Fruit fly (Drosophila melanogaster) whole organism, wandering third instar larva: Measurements from ENCODE around the gene CG33795.

Experiments
- Abd-B ChIP-seq: fragments of >200 bp; optimal IDR thresholded peaks from 2 replicates; lab custom pipeline; 2017; ENCODE audit warnings: missing biosample characterization, missing genetic modification characterization
- CG32264 ChIP-seq: fragments of 200-800 bp; sonication (Bioruptor generic); optimal IDR thresholded peaks from 2 replicates; lab custom pipeline; 2016; ENCODE audit warnings: missing biosample characterization, missing genetic modification characterization
- CG9705 ChIP-seq: fragments of 200-800 bp; sonication (Bioruptor generic); optimal IDR thresholded peaks from 2 replicates; lab custom pipeline; 2018; ENCODE audit warnings: missing biosample characterization, mild to moderate bottlenecking, missing genetic modification characterization
- Dfd ChIP-seq: fragments of >200 bp; optimal IDR thresholded peaks from 2 replicates; lab custom pipeline; 2017; ENCODE audit warnings: missing biosample characterization, missing genetic modification characterization
- Dif ChIP-seq: fragments of 200-275, 200-300 bp; sonication (Bioruptor generic); optimal IDR thresholded peaks from 2 replicates; lab custom pipeline; 2018; ENCODE audit warnings: missing biosample characterization, missing genetic modification characterization; ENCODE audit not compliant: partially characterized antibody
- GATAd ChIP-seq: sonication (Bioruptor generic); optimal IDR thresholded peaks from 2 replicates; lab custom pipeline; 2016; ENCODE audit warnings: missing biosample characterization, missing genetic modification characterization
- HLH106 ChIP-seq: fragments of 200-800 bp; optimal IDR thresholded peaks from 3 replicates; lab custom pipeline; 2019; ENCODE audit warnings: missing biosample characterization, mild to moderate bottlenecking, missing genetic modification characterization, moderate library complexity
- Hnf4 ChIP-seq: fragments of 200-800 bp; sonication (Bioruptor generic); optimal IDR thresholded peaks from 2 replicates; lab custom pipeline; 2016; ENCODE audit warnings: missing biosample characterization, mild to moderate bottlenecking, missing genetic modification characterization
- Hr78 ChIP-seq: fragments of >200 bp; optimal IDR thresholded peaks from 2 replicates; lab custom pipeline; 2017; ENCODE audit warnings: missing biosample characterization, missing genetic modification characterization
- Hr83 ChIP-seq: fragments of 200-300 bp; sonication (Bioruptor generic); optimal IDR thresholded peaks from 2 replicates; lab custom pipeline; 2016; ENCODE audit warnings: missing biosample characterization, mild to moderate bottlenecking, missing genetic modification characterization, moderate library complexity; ENCODE audit not compliant: poor library complexity, severe bottlenecking
- Jra ChIP-seq: sonication (Bioruptor generic); optimal IDR thresholded peaks from 2 replicates; lab custom pipeline; 2016; ENCODE audit warnings: missing biosample characterization, missing genetic modification characterization
- Mio ChIP-seq: sonication (Bioruptor generic); optimal IDR thresholded peaks from 2 replicates; lab custom pipeline; 2016; ENCODE audit warnings: missing biosample characterization, missing genetic modification characterization
- Myc ChIP-seq: fragments of >200 bp; optimal IDR thresholded peaks from 2 replicates; lab custom pipeline; 2017
- N ChIP-seq: fragments of >200 bp; optimal IDR thresholded peaks from 2 replicates; lab custom pipeline; 2018; ENCODE audit warnings: missing biosample characterization, missing external identifiers, missing genetic modification characterization
- OdsH ChIP-seq: fragments of 200-800 bp; sonication (Bioruptor generic); optimal IDR thresholded peaks from 2 replicates; lab custom pipeline; 2016; ENCODE audit warnings: missing biosample characterization, mild to moderate bottlenecking, missing genetic modification characterization
- Rel ChIP-seq, 2 experiments: fragments of 200-800 bp; sonication (Bioruptor generic) in 1 of 2; optimal IDR thresholded peaks; 2 replicates in 1 of 2; 3 replicates in 1 of 2; lab custom pipeline; 2016 to 2019; ENCODE audit warnings: mild to moderate bottlenecking in 2 of 2, missing biosample characterization in 2 of 2, missing genetic modification characterization in 2 of 2, moderate library complexity in 1 of 2
- Sp1 ChIP-seq: fragments of 200-800 bp; sonication (Bioruptor generic); optimal IDR thresholded peaks from 3 replicates; lab custom pipeline; 2019; ENCODE audit warnings: missing biosample characterization, mild to moderate bottlenecking, missing genetic modification characterization, moderate library complexity
- br ChIP-seq: fragments of 200-800 bp; sonication (Bioruptor generic); optimal IDR thresholded peaks from 2 replicates; lab custom pipeline; 2016; ENCODE audit warnings: missing biosample characterization, missing genetic modification characterization
- brk ChIP-seq: fragments of 200-800 bp; sonication (Bioruptor generic); optimal IDR thresholded peaks from 2 replicates; lab custom pipeline; 2016; ENCODE audit warnings: missing biosample characterization, mild to moderate bottlenecking, missing genetic modification characterization
- dmrt93B ChIP-seq: fragments of 200-800 bp; sonication (Bioruptor generic); optimal IDR thresholded peaks from 2 replicates; lab custom pipeline; 2018; ENCODE audit warnings: missing biosample characterization, mild to moderate bottlenecking, missing genetic modification characterization
- dsf ChIP-seq: sonication (Bioruptor generic); optimal IDR thresholded peaks from 2 replicates; lab custom pipeline; 2016; ENCODE audit warnings: missing biosample characterization, missing genetic modification characterization, borderline replicate concordance
- fru ChIP-seq: fragments of 200-800 bp; sonication (Bioruptor generic); optimal IDR thresholded peaks from 3 replicates; lab custom pipeline; 2016; ENCODE audit warnings: missing biosample characterization, mild to moderate bottlenecking, missing genetic modification characterization
- h ChIP-seq: fragments of 200-800 bp; sonication (Bioruptor generic); optimal IDR thresholded peaks from 3 replicates; lab custom pipeline; 2016; ENCODE audit warnings: missing biosample characterization, mild to moderate bottlenecking, missing genetic modification characterization
- lola ChIP-seq: fragments of >200 bp; optimal IDR thresholded peaks from 2 replicates; lab custom pipeline; 2017; ENCODE audit warnings: missing biosample characterization, missing genetic modification characterization
- pan ChIP-seq: fragments of >200 bp; optimal IDR thresholded peaks from 2 replicates; lab custom pipeline; 2017
- sage ChIP-seq: fragments of 200-800 bp; sonication (Bioruptor generic); optimal IDR thresholded peaks from 2 replicates; lab custom pipeline; 2016; ENCODE audit warnings: missing biosample characterization, mild to moderate bottlenecking, missing genetic modification characterization
- sv ChIP-seq: fragments of 200-800 bp; sonication (Bioruptor generic); optimal IDR thresholded peaks from 3 replicates; lab custom pipeline; 2016; ENCODE audit warnings: missing biosample characterization, missing genetic modification characterization
- usp ChIP-seq: fragments of >200 bp; optimal IDR thresholded peaks from 2 replicates; lab custom pipeline; 2017; ENCODE audit warnings: missing biosample characterization, missing genetic modification characterization
- woc ChIP-seq: sonication (Bioruptor generic); optimal IDR thresholded peaks from 2 replicates; lab custom pipeline; 2016; ENCODE audit warnings: missing biosample characterization, mild to moderate bottlenecking, missing genetic modification characterization

The CG33795 gene

dm6 chr3L:16145931-16146538, 25.1 kb downstream of the CG33795 start:
- TF ChIP-seq Hnf4: no peak
- TF ChIP-seq sage (GFP tag; lab: Kevin White, UChicago): no peak
- no peak for TF ChIP-seq dsf
- no peak for TF ChIP-seq GATAd (GFP tag; lab: Kevin White, UChicago)
- no peak for TF ChIP-seq CG9705 (GFP tag; lab: Kevin White, UChicago)
- no peak for TF ChIP-seq fru (GFP tag; lab: Kevin White, UChicago)
- TF ChIP-seq HLH106 (tag; lab: Kevin White, UChicago): no peak
- no peak for TF ChIP-seq Abd-B (GFP tag; lab: Kevin White, UChicago)
- TF ChIP-seq Myc (lab: Kevin White, UChicago): no peak

DNA sequence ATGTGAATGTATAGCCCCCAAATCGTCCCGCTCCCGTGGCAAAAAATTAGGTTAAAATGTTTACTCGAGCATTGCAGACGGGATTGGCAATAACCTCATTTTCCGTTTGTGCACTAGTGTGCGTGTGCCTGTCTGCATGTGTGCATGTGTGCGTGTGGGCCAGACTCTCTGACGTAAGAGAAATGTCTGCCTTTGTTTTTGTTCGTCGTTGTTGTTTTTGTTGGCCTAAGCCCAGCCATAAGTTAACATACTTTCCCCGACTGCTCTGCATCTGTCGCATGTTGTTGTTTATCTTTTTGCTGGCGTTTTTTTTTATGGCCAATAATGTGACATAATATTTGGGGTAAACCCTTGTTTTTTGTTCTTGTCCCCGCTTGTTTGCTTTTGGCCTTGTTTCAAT, 25.9 kb downstream of the CG33795 start:
- no peak for TF ChIP-seq Myc (lab: Kevin White, UChicago)
- no peak for TF ChIP-seq N
- TF ChIP-seq h (GFP tag; lab: Kevin White, UChicago): peak; percentile 7
- TF ChIP-seq usp (GFP tag; lab: Kevin White, UChicago): no peak
- TF ChIP-seq Rel (GFP tag; optimal IDR thresholded peaks at IDR 0.05; lab: Kevin White, UChicago): no peak
- TF ChIP-seq Rel (tag; optimal IDR thresholded peaks at IDR 0.05; lab: Kevin White, UChicago): no peak
- TF ChIP-seq Mio: no peak
- TF ChIP-seq Hr83: peak; percentile 47
- no peak for TF ChIP-seq lola (GFP tag; lab: Kevin White, UChicago)
- TF ChIP-seq brk (GFP tag; lab: Kevin White, UChicago): no peak
- no peak for TF ChIP-seq pan (lab: Kevin White, UChicago)
- no peak for TF ChIP-seq Hr78 (GFP tag; lab: Kevin White, UChicago)
- no peak for TF ChIP-seq br
- TF ChIP-seq Dfd (GFP tag; lab: Kevin White, UChicago): no peak
- TF ChIP-seq Jra (GFP tag; lab: Kevin White, UChicago): no peak
- peak; percentile 3 for TF ChIP-seq Sp1 (GFP tag; lab: Kevin White, UChicago)
- TF ChIP-seq, all 38 proteins: peak for 3

- TF ChIP-seq Dfd (GFP tag; lab: Kevin White, UChicago) (no peak), dsf (no peak), Hr83 (no peak), Jra (GFP tag; lab: Kevin White, UChicago) (no peak), GATAd (GFP tag; lab: Kevin White, UChicago) (no peak), br (no peak), Rel (GFP tag; optimal IDR thresholded peaks at IDR 0.05; lab: Kevin White, UChicago) (no peak), Rel (tag; optimal IDR thresholded peaks at IDR 0.05; lab: Kevin White, UChicago) (no peak), pan (lab: Kevin White, UChicago) (no peak), Sp1 (GFP tag; lab: Kevin White, UChicago) (no peak), woc (GFP tag; lab: Kevin White, UChicago) (no peak), dmrt93B (GFP tag; lab: Kevin White, UChicago) (no peak), sv (GFP tag; lab: Kevin White, UChicago) (no peak), N (no peak), h (GFP tag; lab: Kevin White, UChicago) (no peak), lola (GFP tag; lab: Kevin White, UChicago) (no peak), OdsH (no peak)
- TF ChIP-seq, all 38 proteins: peak for 0
Measured at dm6 chr3L:16143685-16144539, 27.3 kb downstream of the CG33795 start, which contains the start of gene CG32152. CG32152 (minus strand) TSS chr3L:16144036.

dm6 chr3L:16141556-16141955, 29.6 kb downstream of the CG33795 start:
- peak; percentile 93 for TF ChIP-seq Dfd (GFP tag; lab: Kevin White, UChicago)
- TF ChIP-seq CG32264 (GFP tag; lab: Kevin White, UChicago): no peak
- no peak for TF ChIP-seq N
- TF ChIP-seq Hr78 (GFP tag; lab: Kevin White, UChicago): no peak
- TF ChIP-seq pan (lab: Kevin White, UChicago): no peak
- no peak for TF ChIP-seq Mio
- no peak for TF ChIP-seq sage (GFP tag; lab: Kevin White, UChicago)
- TF ChIP-seq woc (GFP tag; lab: Kevin White, UChicago): no peak

- TF ChIP-seq brk (GFP tag; lab: Kevin White, UChicago) (peak; percentile 38), Hnf4 (no peak), Dif (GFP tag; lab: Kevin White, UChicago) (peak; percentile 34)
- TF ChIP-seq, all 38 proteins: peak for 2
Measured at dm6 chr3L:16139131-16139530, 32.0 kb downstream of the CG33795 start.
